Worm (Caenorhabditis elegans): Measurements from ENCODE around the gene ceh-20.
"Not testable (repeated sequence)": the region's sequence is repeated elsewhere in the genome, so short reads cannot be mapped to it uniquely, and the experiment has no call there.

- not testable (repeated sequence) for TF ChIP-seq ztf-22 (GFP tag; optimal IDR thresholded peaks at IDR 0.05); lir-1 (GFP tag; conservative IDR thresholded peaks at IDR 0.05)
These were observed 5.4 kb downstream of the ceh-20 start for ce11 chrIII:6985125-6985524.

Data from whole organism, young adult.